Fruit fly (Drosophila melanogaster) whole organism, embryonic: Measurements from ENCODE around the gene Pstk.

ENCODE experiments used
- Aef1 ChIP-seq: fragments of 200-800 bp; sonication (Bioruptor generic); IDR thresholded peaks from 3 replicates; pipeline ENCODE4 v1.3.6; 2022; ENCODE audit warnings: missing biosample characterization, missing genetic modification characterization
- B-H2 ChIP-seq: fragments of 200-800 bp; sonication (Bioruptor generic); optimal IDR thresholded peaks from 2 replicates; lab custom pipeline; 2018; ENCODE audit warnings: missing biosample characterization, mild to moderate bottlenecking, missing genetic modification characterization
- CG11723 ChIP-seq: fragments of 200-800 bp; sonication (Bioruptor generic); optimal IDR thresholded peaks from 2 replicates; lab custom pipeline; 2017; ENCODE audit warnings: missing biosample characterization, mild to moderate bottlenecking, missing genetic modification characterization
- CG12769 ChIP-seq: fragments of 200-800 bp; sonication (Bioruptor generic); optimal IDR thresholded peaks from 2 replicates; lab custom pipeline; 2019; ENCODE audit warnings: missing biosample characterization, mild to moderate bottlenecking, missing genetic modification characterization, moderate library complexity
- CG14014 ChIP-seq: fragments of 200-800 bp; sonication (Bioruptor generic); IDR thresholded peaks from 2 replicates; pipeline ENCODE4 v1.3.6; 2022; ENCODE audit warnings: missing biosample characterization, missing genetic modification characterization
- CG14050 ChIP-seq: fragments of 200-800 bp; sonication (Bioruptor generic); IDR thresholded peaks from 3 replicates; pipeline ENCODE4 v1.3.6; 2022; ENCODE audit warnings: missing biosample characterization, missing genetic modification characterization
- CG16813 ChIP-seq: fragments of 200-800 bp; sonication (Bioruptor generic); IDR thresholded peaks from 3 replicates; pipeline ENCODE4 v1.3.6; 2022; ENCODE audit warnings: missing biosample characterization, missing genetic modification characterization; ENCODE audit not compliant: partially characterized antibody
- CG17912 ChIP-seq: fragments of 200-800 bp; sonication (Bioruptor generic); optimal IDR thresholded peaks from 2 replicates; lab custom pipeline; 2018; ENCODE audit warnings: missing biosample characterization, mild to moderate bottlenecking, missing genetic modification characterization
- CG18619 ChIP-seq: fragments of 200-800 bp; sonication (Bioruptor generic); optimal IDR thresholded peaks from 3 replicates; lab custom pipeline; 2017; ENCODE audit warnings: missing biosample characterization, mild to moderate bottlenecking, missing genetic modification characterization
- CG2116 ChIP-seq: fragments of 200-800 bp; sonication (Bioruptor generic); optimal IDR thresholded peaks from 3 replicates; lab custom pipeline; 2018; ENCODE audit warnings: missing biosample characterization, mild to moderate bottlenecking, missing genetic modification characterization
- CG2678 ChIP-seq: fragments of 200-800 bp; sonication (Bioruptor generic); optimal IDR thresholded peaks from 3 replicates; lab custom pipeline; 2019; ENCODE audit warnings: missing biosample characterization, mild to moderate bottlenecking, missing genetic modification characterization, moderate library complexity
- CG31441 ChIP-seq: fragments of 200-800 bp; sonication (Bioruptor generic); IDR thresholded peaks from 2 replicates; pipeline ENCODE4 v1.3.6; 2022; ENCODE audit warnings: missing biosample characterization, missing genetic modification characterization
- CG3163 ChIP-seq: fragments of 200-800 bp; sonication (Bioruptor generic); optimal IDR thresholded peaks from 3 replicates; lab custom pipeline; 2016; ENCODE audit warnings: missing biosample characterization, missing genetic modification characterization
- CG4404 ChIP-seq: fragments of 200-800 bp; sonication (Bioruptor generic); IDR thresholded peaks from 2 replicates; pipeline ENCODE4 v1.3.6; 2022; ENCODE audit warnings: missing biosample characterization, missing genetic modification characterization
- CG5953 ChIP-seq: fragments of 200-800 bp; sonication (Bioruptor generic); IDR thresholded peaks from 2 replicates; pipeline ENCODE4 v1.3.6; 2022; ENCODE audit warnings: missing biosample characterization, missing genetic modification characterization
- CG7271 ChIP-seq: fragments of 200-800 bp; sonication (Bioruptor generic); optimal IDR thresholded peaks from 2 replicates; lab custom pipeline; 2018; ENCODE audit warnings: missing biosample characterization, mild to moderate bottlenecking, missing genetic modification characterization, moderate library complexity
- CG8281 ChIP-seq: fragments of 200-800 bp; sonication (Bioruptor generic); optimal IDR thresholded peaks from 2 replicates; lab custom pipeline; 2018; ENCODE audit warnings: missing biosample characterization, mild to moderate bottlenecking, missing genetic modification characterization, moderate library complexity
- CG8388 ChIP-seq: fragments of 200-800 bp; sonication (Bioruptor generic); optimal IDR thresholded peaks from 2 replicates; lab custom pipeline; 2019; ENCODE audit warnings: missing biosample characterization, mild to moderate bottlenecking, missing genetic modification characterization, moderate library complexity
- CG8765 ChIP-seq: fragments of 200-800 bp; sonication (Bioruptor generic); IDR thresholded peaks from 2 replicates; pipeline ENCODE4 v1.3.6; 2022; ENCODE audit warnings: missing biosample characterization, missing genetic modification characterization
- CG9215 ChIP-seq: fragments of 200-800 bp; sonication (Bioruptor generic); IDR thresholded peaks from 2 replicates; pipeline ENCODE4 v1.3.6; 2022; ENCODE audit warnings: missing biosample characterization, missing genetic modification characterization
- CG9932 ChIP-seq: fragments of 200-800 bp; sonication (Bioruptor generic); IDR thresholded peaks from 2 replicates; pipeline ENCODE4 v1.3.6; 2022; ENCODE audit warnings: missing biosample characterization, missing genetic modification characterization
- E2f2 ChIP-seq: fragments of 200-800 bp; sonication (Bioruptor generic); IDR thresholded peaks from 2 replicates; pipeline ENCODE4 v1.3.6; 2022; ENCODE audit warnings: missing biosample characterization, missing genetic modification characterization
- Ets97D ChIP-seq: fragments of 200-800 bp; sonication (Bioruptor generic); optimal IDR thresholded peaks from 3 replicates; lab custom pipeline; 2016; ENCODE audit warnings: missing biosample characterization, missing genetic modification characterization
- Fer1 ChIP-seq: fragments of 200-800 bp; sonication (Bioruptor generic); optimal IDR thresholded peaks from 2 replicates; lab custom pipeline; 2017; ENCODE audit warnings: missing biosample characterization, mild to moderate bottlenecking, missing genetic modification characterization
- Gug ChIP-seq: fragments of 200-800 bp; sonication (Bioruptor generic); IDR thresholded peaks from 4 replicates; pipeline ENCODE4 v1.3.6; 2022; ENCODE audit warnings: missing biosample characterization, missing genetic modification characterization
- HLH3B ChIP-seq: fragments of 200-800 bp; sonication (Bioruptor generic); IDR thresholded peaks from 2 replicates; pipeline ENCODE4 v1.3.6; 2022; ENCODE audit warnings: missing biosample characterization, missing genetic modification characterization
- Hr51 ChIP-seq, 2 experiments: fragments of 200-800 bp; sonication (Bioruptor generic); optimal IDR thresholded peaks; 2 replicates in 1 of 2; 3 replicates in 1 of 2; lab custom pipeline; 2016 to 2018; ENCODE audit warnings: missing biosample characterization in 2 of 2, missing genetic modification characterization in 2 of 2, mild to moderate bottlenecking in 1 of 2, moderate library complexity in 1 of 2
- MBD-R2 ChIP-seq: fragments of 200-800 bp; sonication (Bioruptor generic); IDR thresholded peaks from 2 replicates; pipeline ENCODE4 v1.3.6; 2022; ENCODE audit warnings: missing biosample characterization, missing genetic modification characterization
- Max ChIP-seq: fragments of 200-800 bp; sonication (Bioruptor generic); optimal IDR thresholded peaks from 2 replicates; lab custom pipeline; 2016; ENCODE audit warnings: missing biosample characterization, mild to moderate bottlenecking, missing genetic modification characterization
- NC2α ChIP-seq: fragments of 200-800 bp; sonication (Bioruptor generic); optimal IDR thresholded peaks from 2 replicates; lab custom pipeline; 2016; ENCODE audit warnings: missing biosample characterization, missing genetic modification characterization
- Sox100B ChIP-seq: fragments of 200-800 bp; sonication (Bioruptor generic); optimal IDR thresholded peaks from 3 replicates; lab custom pipeline; 2018; ENCODE audit warnings: missing biosample characterization, mild to moderate bottlenecking, missing genetic modification characterization
- ac ChIP-seq: fragments of 200-800 bp; sonication (Bioruptor generic); optimal IDR thresholded peaks from 3 replicates; lab custom pipeline; 2017; ENCODE audit warnings: missing biosample characterization, mild to moderate bottlenecking, missing genetic modification characterization
- ase ChIP-seq: fragments of 200-800 bp; sonication (Bioruptor generic); IDR thresholded peaks from 3 replicates; pipeline ENCODE4 v1.3.6; 2022; ENCODE audit warnings: missing biosample characterization, missing genetic modification characterization
- ash1 ChIP-seq: fragments of 200-800 bp; sonication (Bioruptor generic); optimal IDR thresholded peaks from 2 replicates; lab custom pipeline; 2018; ENCODE audit warnings: missing biosample characterization, mild to moderate bottlenecking, missing genetic modification characterization
- bab2 ChIP-seq: fragments of 200-800 bp; sonication (Bioruptor generic); optimal IDR thresholded peaks from 2 replicates; lab custom pipeline; 2016; ENCODE audit warnings: missing biosample characterization, missing genetic modification characterization
- bbx ChIP-seq: fragments of 200-800 bp; sonication (Bioruptor generic); IDR thresholded peaks from 2 replicates; pipeline ENCODE4 v1.3.6; 2022; ENCODE audit warnings: missing biosample characterization, missing genetic modification characterization; ENCODE audit not compliant: partially characterized antibody
- dysf ChIP-seq: fragments of 200-800 bp; sonication (Bioruptor generic); IDR thresholded peaks from 3 replicates; pipeline ENCODE4 v1.3.6; 2022; ENCODE audit warnings: missing biosample characterization, missing genetic modification characterization
- emc ChIP-seq: fragments of 200-800 bp; sonication (Bioruptor generic); optimal IDR thresholded peaks from 2 replicates; lab custom pipeline; 2016; ENCODE audit warnings: missing biosample characterization, missing genetic modification characterization
- en ChIP-seq: fragments of 200-800 bp; sonication (Bioruptor generic); optimal IDR thresholded peaks from 2 replicates; lab custom pipeline; 2016; ENCODE audit warnings: missing biosample characterization, missing genetic modification characterization
- fd64A ChIP-seq: fragments of 200-800 bp; sonication (Bioruptor generic); optimal IDR thresholded peaks from 3 replicates; lab custom pipeline; 2018; ENCODE audit warnings: missing biosample characterization, mild to moderate bottlenecking, missing genetic modification characterization
- fu2 ChIP-seq: fragments of 200-800 bp; sonication (Bioruptor generic); optimal IDR thresholded peaks from 2 replicates; lab custom pipeline; 2016; ENCODE audit warnings: missing biosample characterization, missing genetic modification characterization
- gce ChIP-seq: fragments of 200-800 bp; sonication (Bioruptor generic); IDR thresholded peaks from 3 replicates; pipeline ENCODE4 v1.3.6; 2022; ENCODE audit warnings: missing biosample characterization, missing genetic modification characterization
- gcm ChIP-seq: fragments of 200-800 bp; sonication (Bioruptor generic); optimal IDR thresholded peaks from 2 replicates; lab custom pipeline; 2019; ENCODE audit warnings: missing biosample characterization, mild to moderate bottlenecking, missing genetic modification characterization, moderate library complexity
- gsb ChIP-seq: fragments of 200-800 bp; sonication (Bioruptor generic); IDR thresholded peaks from 2 replicates; pipeline ENCODE4 v1.3.6; 2022; ENCODE audit warnings: missing biosample characterization, missing genetic modification characterization
- inv ChIP-seq: fragments of 200-800 bp; sonication (Bioruptor generic); IDR thresholded peaks from 2 replicates; pipeline ENCODE4 v1.3.6; 2022; ENCODE audit warnings: missing biosample characterization, missing genetic modification characterization; ENCODE audit not compliant: partially characterized antibody
- kah ChIP-seq: fragments of 200-800 bp; sonication (Bioruptor generic); optimal IDR thresholded peaks from 2 replicates; lab custom pipeline; 2018; ENCODE audit warnings: missing biosample characterization, mild to moderate bottlenecking, missing genetic modification characterization
- org-1 ChIP-seq: fragments of 200-800 bp; sonication (Bioruptor generic); optimal IDR thresholded peaks from 2 replicates; lab custom pipeline; 2017; ENCODE audit warnings: missing biosample characterization, missing genetic modification characterization
- pho ChIP-seq: fragments of 200-800 bp; sonication (Bioruptor generic); optimal IDR thresholded peaks from 2 replicates; lab custom pipeline; 2016; ENCODE audit warnings: missing biosample characterization, missing genetic modification characterization
- pnt ChIP-seq: fragments of 200-800 bp; sonication (Bioruptor generic); optimal IDR thresholded peaks from 3 replicates; lab custom pipeline; 2016; ENCODE audit warnings: missing biosample characterization, missing genetic modification characterization
- shn ChIP-seq: fragments of 200-800 bp; sonication (Bioruptor generic); optimal IDR thresholded peaks from 3 replicates; lab custom pipeline; 2016; ENCODE audit warnings: missing biosample characterization, missing genetic modification characterization
- sima ChIP-seq: fragments of 200-800 bp; sonication (Bioruptor generic); optimal IDR thresholded peaks from 2 replicates; lab custom pipeline; 2016; ENCODE audit warnings: missing biosample characterization, missing genetic modification characterization
- so ChIP-seq: fragments of 200-800 bp; sonication (Bioruptor generic); IDR thresholded peaks from 3 replicates; pipeline ENCODE4 v1.3.6; 2022; ENCODE audit warnings: missing biosample characterization, missing genetic modification characterization
- toy ChIP-seq: fragments of 200-800 bp; sonication (Bioruptor generic); IDR thresholded peaks from 2 replicates; pipeline ENCODE4 v1.3.6; 2022; ENCODE audit warnings: missing biosample characterization, missing genetic modification characterization

Gene Pstk

DNA sequence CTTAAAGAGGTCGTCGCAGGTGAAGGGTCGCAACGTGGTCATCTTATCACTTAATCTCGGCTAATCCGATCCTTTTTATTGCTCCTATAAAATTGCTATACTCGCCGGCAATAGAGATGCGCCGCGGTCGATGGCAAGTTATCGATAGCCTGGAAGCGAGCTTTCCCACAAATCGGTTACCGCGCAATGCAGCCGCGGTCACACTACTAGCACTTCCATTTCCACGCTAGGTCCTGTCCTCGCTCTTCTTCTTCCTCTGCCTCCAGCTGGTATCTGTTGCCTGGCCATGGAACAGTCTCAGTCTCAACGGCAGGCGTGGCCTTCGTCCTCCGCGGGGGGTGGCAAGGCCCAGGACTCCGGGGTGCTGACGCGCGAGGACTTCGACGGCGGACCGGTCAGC is 4.6 kb upstream of the Pstk start, which contains the start of the genes Naa20A and MKP-4 (continued):
- TF ChIP-seq MBD-R2 (GFP tag; lab: Robert Waterston, UW): peak; percentile 95
- no peak for TF ChIP-seq pho (GFP tag; lab: Kevin White, UChicago)
- TF ChIP-seq toy (GFP tag; lab: Robert Waterston, UW): no peak
- TF ChIP-seq Max (GFP tag; lab: Kevin White, UChicago): no peak
- TF ChIP-seq CG8388 (GFP tag; lab: Kevin White, UChicago): no peak
- TF ChIP-seq Fer1 (GFP tag; lab: Kevin White, UChicago): peak; percentile 5
- no peak for TF ChIP-seq HLH3B (GFP tag; lab: Robert Waterston, UW)
- TF ChIP-seq en (GFP tag; lab: Kevin White, UChicago): no peak
- TF ChIP-seq CG31441 (GFP tag; lab: Robert Waterston, UW): no peak
- no peak for TF ChIP-seq CG4404
- TF ChIP-seq emc (GFP tag; lab: Kevin White, UChicago): no peak
- TF ChIP-seq so (GFP tag; lab: Robert Waterston, UW): no peak
- TF ChIP-seq CG5953 (GFP tag; lab: Robert Waterston, UW): no peak
- no peak for TF ChIP-seq pnt (GFP tag; lab: Kevin White, UChicago)
- no peak for TF ChIP-seq CG17912 (GFP tag; lab: Kevin White, UChicago)
- TF ChIP-seq Sox100B (GFP tag; lab: Kevin White, UChicago): no peak
- no peak for TF ChIP-seq Hr51 (GFP tag; optimal IDR thresholded peaks at IDR 0.05; lab: Kevin White, UChicago)
- no peak for TF ChIP-seq Aef1
- peak; percentile 35; the same call in 1 of the 2 replicates for TF ChIP-seq CG9932 (GFP tag; lab: Robert Waterston, UW)
- TF ChIP-seq bbx: peak; percentile 76
- TF ChIP-seq shn (GFP tag; lab: Kevin White, UChicago): no peak
- TF ChIP-seq kah: no peak
- no peak for TF ChIP-seq CG2678 (tag; lab: Kevin White, UChicago)
- TF ChIP-seq B-H2: no peak
- no peak for TF ChIP-seq CG7271 (tag; lab: Kevin White, UChicago)
- TF ChIP-seq CG14050 (GFP tag; lab: Robert Waterston, UW): no peak
- no peak for TF ChIP-seq gsb (GFP tag; lab: Robert Waterston, UW)
- no peak for TF ChIP-seq CG12769 (tag; lab: Kevin White, UChicago)
- peak; percentile 69 for TF ChIP-seq CG2116 (GFP tag; lab: Kevin White, UChicago)
- TF ChIP-seq NC2α (GFP tag; lab: Kevin White, UChicago): no peak
- TF ChIP-seq Gug (GFP tag; lab: Robert Waterston, UW): no peak
- no peak for TF ChIP-seq CG11723 (GFP tag; lab: Kevin White, UChicago)
- no peak for TF ChIP-seq gcm (GFP tag; lab: Kevin White, UChicago)
- TF ChIP-seq CG3163 (GFP tag; lab: Kevin White, UChicago): no peak
- TF ChIP-seq CG8765 (GFP tag; lab: Robert Waterston, UW): no peak
- peak; percentile 49 for TF ChIP-seq Ets97D (GFP tag; lab: Kevin White, UChicago)
- no peak for TF ChIP-seq CG9215 (GFP tag; lab: Robert Waterston, UW)
- peak; percentile 55; the same call in 1 of the 2 replicates for TF ChIP-seq inv (GFP tag; lab: Robert Waterston, UW)
- no peak for TF ChIP-seq sima (GFP tag; lab: Kevin White, UChicago)
- no peak for TF ChIP-seq ash1 (GFP tag; lab: Kevin White, UChicago)
- TF ChIP-seq ac: no peak
- no peak for TF ChIP-seq gce
- TF ChIP-seq fd64A: no peak
- TF ChIP-seq CG14014 (GFP tag; lab: Robert Waterston, UW): no peak
- peak; percentile 61; the same call in 1 of the 2 replicates for TF ChIP-seq E2f2 (GFP tag; lab: Robert Waterston, UW)
- TF ChIP-seq bab2 (GFP tag; lab: Kevin White, UChicago): no peak
- TF ChIP-seq ase: no peak
- TF ChIP-seq CG16813 (GFP tag; lab: Robert Waterston, UW): peak; percentile 68
- TF ChIP-seq dysf: no peak
- no peak for TF ChIP-seq fu2
- no peak for TF ChIP-seq CG18619 (GFP tag; lab: Kevin White, UChicago)
- no peak for TF ChIP-seq org-1 (GFP tag; lab: Kevin White, UChicago)
- TF ChIP-seq CG8281 (tag; lab: Kevin White, UChicago): no peak
